Fruit fly (Drosophila melanogaster) whole organism, embryonic: Measurements from ENCODE around the gene Mondo.

Experiments
- BEAF-32 ChIP-seq: fragments of 200-800 bp; sonication (Bioruptor generic); optimal IDR thresholded peaks from 3 replicates; lab custom pipeline; 2017; ENCODE audit warnings: missing biosample characterization, missing genetic modification characterization, mild to moderate bottlenecking, moderate library complexity, missing genetic modification reagents
- BtbVII ChIP-seq: fragments of 200-800 bp; sonication (Bioruptor generic); optimal IDR thresholded peaks from 3 replicates; lab custom pipeline; 2017; ENCODE audit warnings: missing biosample characterization, mild to moderate bottlenecking, missing genetic modification characterization
- CG10543 ChIP-seq: fragments of 200-800 bp; sonication (Bioruptor generic); optimal IDR thresholded peaks from 3 replicates; lab custom pipeline; 2017; ENCODE audit warnings: missing biosample characterization, mild to moderate bottlenecking, missing genetic modification characterization, moderate library complexity
- CG10565 ChIP-seq: fragments of 200-800 bp; sonication (Bioruptor generic); optimal IDR thresholded peaks from 3 replicates; lab custom pipeline; 2016; ENCODE audit warnings: missing biosample characterization, mild to moderate bottlenecking, missing genetic modification characterization
- CG10959 ChIP-seq: fragments of 200-800 bp; sonication (Bioruptor generic); IDR thresholded peaks from 2 replicates; pipeline ENCODE4 v1.3.6; 2022; ENCODE audit warnings: missing biosample characterization, missing genetic modification characterization
- CG12236 ChIP-seq: fragments of 200-800 bp; sonication (Bioruptor generic); optimal IDR thresholded peaks from 2 replicates; lab custom pipeline; 2016; ENCODE audit warnings: missing biosample characterization, missing genetic modification characterization
- CG1233 ChIP-seq: fragments of 200-800 bp; sonication (Bioruptor generic); optimal IDR thresholded peaks from 4 replicates; lab custom pipeline; 2018; ENCODE audit warnings: missing biosample characterization, mild to moderate bottlenecking, missing genetic modification characterization
- CG13123 ChIP-seq: fragments of 200-800 bp; sonication (Bioruptor generic); optimal IDR thresholded peaks from 2 replicates; lab custom pipeline; 2016; ENCODE audit warnings: missing biosample characterization, missing genetic modification characterization
- CG15011 ChIP-seq: fragments of 200-800 bp; sonication (Bioruptor generic); optimal IDR thresholded peaks from 3 replicates; lab custom pipeline; 2018; ENCODE audit warnings: missing biosample characterization, mild to moderate bottlenecking, missing genetic modification characterization
- CG18599 ChIP-seq: fragments of 200-800 bp; sonication (Bioruptor generic); optimal IDR thresholded peaks from 3 replicates; lab custom pipeline; 2017; ENCODE audit warnings: missing biosample characterization, missing genetic modification characterization, mild to moderate bottlenecking, moderate library complexity, missing genetic modification reagents
- CG33557 ChIP-seq: fragments of 200-800 bp; sonication (Bioruptor generic); optimal IDR thresholded peaks from 2 replicates; lab custom pipeline; 2019; ENCODE audit warnings: missing biosample characterization, mild to moderate bottlenecking, missing genetic modification characterization, moderate library complexity
- CG6272 ChIP-seq: fragments of 200-800 bp; sonication (Bioruptor generic); IDR thresholded peaks from 2 replicates; pipeline ENCODE4 v1.3.6; 2022; ENCODE audit warnings: missing biosample characterization, missing genetic modification characterization
- CG7357 ChIP-seq: fragments of 200-800 bp; sonication (Bioruptor generic); IDR thresholded peaks from 3 replicates; pipeline ENCODE4 v1.3.6; 2022; ENCODE audit warnings: missing biosample characterization, missing genetic modification characterization
- CG7928 ChIP-seq: fragments of 200-800 bp; sonication (Bioruptor generic); optimal IDR thresholded peaks from 2 replicates; lab custom pipeline; 2017; ENCODE audit warnings: missing biosample characterization, mild to moderate bottlenecking, missing genetic modification characterization
- CG8281 ChIP-seq: fragments of 200-800 bp; sonication (Bioruptor generic); optimal IDR thresholded peaks from 2 replicates; lab custom pipeline; 2018; ENCODE audit warnings: missing biosample characterization, mild to moderate bottlenecking, missing genetic modification characterization, moderate library complexity
- CG8290 ChIP-seq, 3 experiments: fragments of 200-800 bp; sonication (Bioruptor generic); optimal IDR thresholded peaks; 2 replicates each; lab custom pipeline; 2016 to 2019; ENCODE audit warnings: missing biosample characterization in 3 of 3, missing genetic modification characterization in 3 of 3, mild to moderate bottlenecking in 2 of 3, moderate library complexity in 1 of 3
- CG8388 ChIP-seq: fragments of 200-800 bp; sonication (Bioruptor generic); optimal IDR thresholded peaks from 2 replicates; lab custom pipeline; 2019; ENCODE audit warnings: missing biosample characterization, mild to moderate bottlenecking, missing genetic modification characterization, moderate library complexity
- CrebB ChIP-seq: fragments of 200-800 bp; sonication (Bioruptor generic); optimal IDR thresholded peaks from 3 replicates; lab custom pipeline; 2018; ENCODE audit warnings: missing biosample characterization, mild to moderate bottlenecking, missing genetic modification characterization
- Deaf1 ChIP-seq: fragments of 200-800 bp; optimal IDR thresholded peaks from 3 replicates; lab custom pipeline; 2019; ENCODE audit warnings: missing biosample characterization, mild to moderate bottlenecking, missing genetic modification characterization, moderate library complexity
- Dfd ChIP-seq, 2 experiments: fragments of >200 bp; optimal IDR thresholded peaks; 2 replicates each; lab custom pipeline; 2017; ENCODE audit warnings: missing biosample characterization in 2 of 2, missing genetic modification characterization in 2 of 2
- Dip2 ChIP-seq: fragments of 200-800 bp; sonication (Bioruptor generic); IDR thresholded peaks from 2 replicates; pipeline ENCODE4 v1.3.6; 2022; ENCODE audit warnings: missing biosample characterization, missing genetic modification characterization
- Eip74EF ChIP-seq, 2 experiments: fragments of 200-800 bp in 1 of 2; fragments of >200 bp in 1 of 2; sonication (Bioruptor generic) in 1 of 2; optimal IDR thresholded peaks; 2 replicates each; lab custom pipeline; 2017 to 2019; ENCODE audit warnings: missing biosample characterization in 2 of 2, missing genetic modification characterization in 2 of 2, mild to moderate bottlenecking in 1 of 2, moderate library complexity in 1 of 2
- Gug ChIP-seq: fragments of 200-800 bp; sonication (Bioruptor generic); IDR thresholded peaks from 4 replicates; pipeline ENCODE4 v1.3.6; 2022; ENCODE audit warnings: missing biosample characterization, missing genetic modification characterization
- Hmx ChIP-seq: fragments of 200-800 bp; sonication (Bioruptor generic); optimal IDR thresholded peaks from 2 replicates; lab custom pipeline; 2016; ENCODE audit warnings: missing biosample characterization, missing genetic modification characterization
- MTF-1 ChIP-seq: fragments of 200-800 bp; sonication (Bioruptor generic); optimal IDR thresholded peaks from 2 replicates; lab custom pipeline; 2018; ENCODE audit warnings: missing biosample characterization, mild to moderate bottlenecking, missing genetic modification characterization, borderline replicate concordance
- Ravus ChIP-seq: fragments of 200-800 bp; sonication (Bioruptor generic); IDR thresholded peaks from 2 replicates; pipeline ENCODE4 v1.3.6; 2022; ENCODE audit warnings: missing biosample characterization, missing genetic modification characterization
- Sin3A ChIP-seq: fragments of >200 bp; optimal IDR thresholded peaks from 2 replicates; lab custom pipeline; 2018
- Xrp1 ChIP-seq: fragments of 200-800 bp; sonication (Bioruptor generic); IDR thresholded peaks from 2 replicates; pipeline ENCODE4 v1.3.6; 2022; ENCODE audit warnings: missing biosample characterization, missing genetic modification characterization
- ase ChIP-seq: fragments of 200-800 bp; sonication (Bioruptor generic); IDR thresholded peaks from 3 replicates; pipeline ENCODE4 v1.3.6; 2022; ENCODE audit warnings: missing biosample characterization, missing genetic modification characterization
- ash1 ChIP-seq: fragments of 200-800 bp; sonication (Bioruptor generic); optimal IDR thresholded peaks from 2 replicates; lab custom pipeline; 2018; ENCODE audit warnings: missing biosample characterization, mild to moderate bottlenecking, missing genetic modification characterization
- az2 ChIP-seq: fragments of 200-800 bp; sonication (Bioruptor generic); optimal IDR thresholded peaks from 3 replicates; lab custom pipeline; 2016; ENCODE audit warnings: missing biosample characterization, missing genetic modification characterization
- chinmo ChIP-seq: fragments of 200-800 bp; sonication (Bioruptor generic); IDR thresholded peaks from 4 replicates; pipeline ENCODE4 v1.3.6; 2022; ENCODE audit warnings: missing biosample characterization, missing genetic modification characterization; ENCODE audit not compliant: partially characterized antibody
- chm ChIP-seq: fragments of 200-800 bp; sonication (Bioruptor generic); IDR thresholded peaks from 2 replicates; pipeline ENCODE4 v1.3.6; 2022; ENCODE audit warnings: missing biosample characterization, missing genetic modification characterization
- croc ChIP-seq: fragments of 200-800 bp; sonication (Bioruptor generic); conservative IDR thresholded peaks from 3 replicates; pipeline ENCODE4 v1.3.6; 2022; ENCODE audit warnings: missing biosample characterization, missing genetic modification characterization
- dimm ChIP-seq: fragments of 200-800 bp; sonication (Bioruptor generic); IDR thresholded peaks from 2 replicates; pipeline ENCODE4 v1.3.6; 2022; ENCODE audit warnings: missing biosample characterization, missing genetic modification characterization
- dmrt99B ChIP-seq: fragments of 200-800 bp; sonication (Bioruptor generic); optimal IDR thresholded peaks from 2 replicates; lab custom pipeline; 2018; ENCODE audit warnings: missing biosample characterization, mild to moderate bottlenecking, missing genetic modification characterization, moderate library complexity
- dpn ChIP-seq, 2 experiments: fragments of 200-800 bp; sonication (Bioruptor generic); optimal IDR thresholded peaks; 3 replicates each; lab custom pipeline; 2016; ENCODE audit warnings: missing biosample characterization in 2 of 2, missing genetic modification characterization in 2 of 2
- dysf ChIP-seq: fragments of 200-800 bp; sonication (Bioruptor generic); IDR thresholded peaks from 3 replicates; pipeline ENCODE4 v1.3.6; 2022; ENCODE audit warnings: missing biosample characterization, missing genetic modification characterization
- emc ChIP-seq: fragments of 200-800 bp; sonication (Bioruptor generic); optimal IDR thresholded peaks from 2 replicates; lab custom pipeline; 2016; ENCODE audit warnings: missing biosample characterization, missing genetic modification characterization
- exex ChIP-seq: fragments of 200-800 bp; sonication (Bioruptor generic); optimal IDR thresholded peaks from 4 replicates; lab custom pipeline; 2018; ENCODE audit warnings: missing biosample characterization, mild to moderate bottlenecking, missing genetic modification characterization, moderate library complexity
- fd3F ChIP-seq: fragments of 200-800 bp; sonication (Bioruptor generic); optimal IDR thresholded peaks from 2 replicates; lab custom pipeline; 2018; ENCODE audit warnings: missing biosample characterization, mild to moderate bottlenecking, missing genetic modification characterization, moderate library complexity
- gt ChIP-seq: fragments of 200-800 bp; sonication (Bioruptor generic); IDR thresholded peaks from 2 replicates; pipeline ENCODE4 v1.3.6; 2022; ENCODE audit warnings: missing biosample characterization, missing genetic modification characterization
- ind ChIP-seq: fragments of 200-800 bp; sonication (Bioruptor generic); optimal IDR thresholded peaks from 3 replicates; lab custom pipeline; 2016; ENCODE audit warnings: missing biosample characterization, missing genetic modification characterization
- maf-S ChIP-seq: fragments of 200-800 bp; sonication (Bioruptor generic); optimal IDR thresholded peaks from 2 replicates; lab custom pipeline; 2016; ENCODE audit warnings: missing biosample characterization, missing genetic modification characterization
- pnt ChIP-seq: fragments of 200-800 bp; sonication (Bioruptor generic); optimal IDR thresholded peaks from 3 replicates; lab custom pipeline; 2016; ENCODE audit warnings: missing biosample characterization, missing genetic modification characterization
- slou ChIP-seq: fragments of 200-800 bp; sonication (Bioruptor generic); optimal IDR thresholded peaks from 3 replicates; lab custom pipeline; 2016; ENCODE audit warnings: missing biosample characterization, missing genetic modification characterization
- tgo ChIP-seq: fragments of 200-800 bp; sonication (Bioruptor generic); IDR thresholded peaks from 3 replicates; pipeline ENCODE4 v1.3.6; 2022; ENCODE audit warnings: missing biosample characterization, missing genetic modification characterization
- tna ChIP-seq: fragments of 200-800 bp; sonication (Bioruptor generic); IDR thresholded peaks from 2 replicates; pipeline ENCODE4 v1.3.6; 2022; ENCODE audit warnings: missing biosample characterization, missing genetic modification characterization; ENCODE audit not compliant: partially characterized antibody
- trh ChIP-seq: fragments of 200-800 bp; sonication (Bioruptor generic); optimal IDR thresholded peaks from 2 replicates; lab custom pipeline; 2016; ENCODE audit warnings: missing biosample characterization, missing genetic modification characterization
- tx ChIP-seq: fragments of 200-800 bp; sonication (Bioruptor generic); optimal IDR thresholded peaks from 2 replicates; lab custom pipeline; 2016; ENCODE audit warnings: missing biosample characterization, missing genetic modification characterization

The Mondo gene

DNA sequence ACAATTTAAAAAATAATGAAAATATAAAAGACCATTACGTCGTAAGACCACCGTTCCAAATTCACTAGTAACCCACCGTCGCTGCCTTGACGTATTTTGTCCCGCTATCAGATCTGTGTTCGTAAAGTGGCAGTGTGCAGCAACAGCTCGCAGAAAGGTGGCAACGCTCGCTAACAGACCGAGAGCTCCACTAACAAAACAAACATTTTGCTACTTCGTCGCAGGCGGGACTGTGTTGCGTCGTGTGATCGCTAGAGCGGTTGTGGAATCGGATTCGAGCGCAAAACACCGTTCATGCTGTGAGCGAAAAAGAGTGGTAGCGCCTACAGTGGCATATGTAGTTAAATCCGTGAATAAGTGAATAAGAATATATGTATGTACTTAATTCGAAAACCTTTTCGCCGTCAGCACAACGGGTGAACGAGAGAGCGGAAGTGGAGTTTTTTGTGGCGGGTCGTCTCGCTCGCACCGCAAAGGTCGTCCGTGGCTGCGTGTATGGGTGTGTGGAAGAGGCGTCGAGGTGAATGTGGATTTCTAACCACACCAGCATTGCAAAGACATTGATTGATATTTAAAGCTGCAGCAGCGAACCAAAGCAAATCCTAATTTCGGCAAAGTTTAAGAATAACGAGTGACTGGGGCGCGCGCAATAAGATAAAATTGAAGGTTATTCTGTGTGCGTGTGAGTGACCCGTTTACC is 72.7 kb downstream of the Mondo start, which contains the start of gene Hr39 (continued):
- TF ChIP-seq BtbVII (GFP tag; lab: Kevin White, UChicago): peak; percentile 40
- TF ChIP-seq pnt: no peak
- TF ChIP-seq Dfd (GFP tag; optimal IDR thresholded peaks at IDR 0.05; lab: Kevin White, UChicago): no peak
- TF ChIP-seq Ravus (GFP tag; lab: Robert Waterston, UW): no peak
- no peak for TF ChIP-seq emc (GFP tag; lab: Kevin White, UChicago)
- no peak for TF ChIP-seq CG8281
- TF ChIP-seq tna (GFP tag; lab: Robert Waterston, UW): no peak
- TF ChIP-seq Hmx (GFP tag; lab: Kevin White, UChicago): no peak
- no peak for TF ChIP-seq CG13123 (GFP tag; lab: Kevin White, UChicago)
- peak; percentile 50 for TF ChIP-seq CG8290 (GFP tag; optimal IDR thresholded peaks at IDR 0.05; lab: Kevin White, UChicago)
- TF ChIP-seq CG8290 (tag; optimal IDR thresholded peaks at IDR 0.05; lab: Kevin White, UChicago): peak in 1 of 2 experiments; percentile 79
- TF ChIP-seq chinmo (GFP tag; lab: Robert Waterston, UW): no peak
- TF ChIP-seq CrebB (tag; lab: Kevin White, UChicago): peak; percentile 46
- no peak for TF ChIP-seq tx (GFP tag; lab: Kevin White, UChicago)
- TF ChIP-seq slou (GFP tag; lab: Kevin White, UChicago): no peak
- no peak for TF ChIP-seq ase (GFP tag; lab: Robert Waterston, UW)
- peak; percentile 26 for TF ChIP-seq CG1233 (GFP tag; lab: Kevin White, UChicago)
- no peak for TF ChIP-seq fd3F
- peak; percentile 75 for TF ChIP-seq BEAF-32 (GFP tag; lab: Kevin White, UChicago)
- no peak for TF ChIP-seq CG6272 (GFP tag; lab: Robert Waterston, UW)
- no peak for TF ChIP-seq CG7357 (GFP tag; lab: Robert Waterston, UW)
- TF ChIP-seq CG15011: no peak
- TF ChIP-seq ash1 (GFP tag; lab: Kevin White, UChicago): no peak
- no peak for TF ChIP-seq dimm (GFP tag; lab: Robert Waterston, UW)
- no peak for TF ChIP-seq gt
- TF ChIP-seq tgo (GFP tag; lab: Robert Waterston, UW): no peak
- peak; percentile 35 for TF ChIP-seq CG18599 (GFP tag; lab: Kevin White, UChicago)
- peak; percentile 75 for TF ChIP-seq Deaf1 (tag; lab: Kevin White, UChicago)
- TF ChIP-seq CG10565 (GFP tag; lab: Kevin White, UChicago): no peak
- TF ChIP-seq Dip2 (GFP tag; lab: Robert Waterston, UW): no peak
- no peak for TF ChIP-seq az2 (GFP tag; lab: Kevin White, UChicago)
- TF ChIP-seq Gug (GFP tag; lab: Robert Waterston, UW): no peak
- TF ChIP-seq CG10959 (GFP tag; lab: Robert Waterston, UW): no peak
- no peak for TF ChIP-seq Xrp1 (GFP tag; lab: Robert Waterston, UW)
- no peak for TF ChIP-seq croc (GFP tag; lab: Robert Waterston, UW)
- TF ChIP-seq chm (GFP tag; lab: Robert Waterston, UW): no peak
- TF ChIP-seq MTF-1: peak; percentile 52
- no peak for TF ChIP-seq dmrt99B (tag; lab: Kevin White, UChicago)
- TF ChIP-seq CG7928 (GFP tag; lab: Kevin White, UChicago): no peak
- TF ChIP-seq exex (tag; lab: Kevin White, UChicago): no peak
- peak; percentile 15 to 28 for TF ChIP-seq dpn (GFP tag; optimal IDR thresholded peaks at IDR 0.05; lab: Kevin White, UChicago)
- peak; percentile 78 for TF ChIP-seq Sin3A
- TF ChIP-seq dysf: no peak
- TF ChIP-seq maf-S: peak; percentile 0
- TF ChIP-seq CG8388 (GFP tag; lab: Kevin White, UChicago): no peak
- TF ChIP-seq trh: no peak
- peak; percentile 73 for TF ChIP-seq CG10543
- no peak for TF ChIP-seq ind
- no peak for TF ChIP-seq CG12236
- TF ChIP-seq Eip74EF (GFP tag; optimal IDR thresholded peaks at IDR 0.05; lab: Kevin White, UChicago): peak in 1 of 2 experiments; percentile 90
- TF ChIP-seq CG33557: no peak
